Fruit fly (Drosophila melanogaster): Measurements from ENCODE around the gene CG33631.

CG33631 gene

dm6 chr3R:10048842-10049527 is 14.8 kb upstream of the CG33631 start, which contains the start of gene ohgt:
Gene ohgt, plus strand, starts transcription at chr3R:10049199.
- TF ChIP-seq CG17801 (GFP tag; optimal IDR thresholded peaks at IDR 0.05; ENCODE audit: partially characterized antibody) = peak; percentile 8

dm6 chr3R:10052695-10053382 is 11.0 kb upstream of the CG33631 start, which contains the start of the genes Fancl and Npc2e:
Gene Fancl, minus strand, starts transcription at chr3R:10052869.
Gene Npc2e, plus strand, starts transcription at chr3R:10053332.
- no peak for TF ChIP-seq CG17801 (GFP tag; optimal IDR thresholded peaks at IDR 0.05; ENCODE audit: partially characterized antibody)

DNA sequence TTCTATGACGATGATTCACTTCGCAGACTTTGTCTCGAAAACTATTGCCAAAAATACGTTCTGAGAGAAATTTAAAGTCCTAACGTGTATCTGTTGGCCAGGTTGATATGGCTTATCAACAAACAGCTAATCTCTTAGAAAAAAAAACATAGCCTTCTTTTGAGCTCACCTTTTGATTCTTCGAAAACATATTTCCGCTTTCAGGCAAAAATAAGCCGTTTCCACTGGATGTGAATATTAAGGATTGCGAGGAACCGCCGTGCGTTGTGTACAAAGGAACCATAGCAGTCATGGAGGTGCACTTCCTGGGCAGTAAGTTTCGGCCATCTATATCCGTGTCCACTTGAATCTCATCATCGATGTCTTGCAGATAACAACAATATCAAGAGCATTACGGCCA is 10.2 kb upstream of the CG33631 start:
- TF ChIP-seq CG17801 (GFP tag; optimal IDR thresholded peaks at IDR 0.05; ENCODE audit: partially characterized antibody) = no peak

DNA sequence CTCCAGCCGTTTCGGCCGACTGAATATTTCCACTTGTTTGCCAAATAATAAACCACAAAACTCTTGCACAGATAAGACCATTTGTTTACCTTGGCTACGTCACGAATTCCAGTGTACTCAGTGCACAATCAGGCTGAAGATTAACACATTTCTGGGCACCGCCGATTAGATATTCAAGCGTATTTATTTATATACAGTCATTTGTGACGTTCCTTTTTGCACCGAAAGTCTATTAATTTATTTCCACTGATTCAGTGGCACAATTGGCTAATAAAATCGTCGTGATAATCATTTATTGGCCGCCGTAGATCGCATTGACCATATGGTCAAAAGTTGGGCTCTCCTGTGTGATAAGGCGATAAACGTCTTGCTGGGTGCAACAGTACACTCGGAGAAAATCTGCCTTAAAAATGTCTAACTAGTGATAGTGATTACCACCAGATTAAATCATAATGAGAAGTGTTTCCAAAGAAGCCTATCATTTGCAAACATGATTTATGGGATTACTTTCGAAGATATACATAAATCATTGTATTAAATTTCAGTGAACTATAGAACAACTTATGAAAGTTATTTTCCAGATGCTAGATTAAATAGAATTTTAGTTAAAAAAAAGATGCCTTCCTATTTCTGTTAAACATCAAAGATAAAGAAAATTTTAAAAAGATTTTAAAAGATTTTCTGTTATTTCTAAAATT is 9.4 kb upstream of the CG33631 start:
- peak; percentile 45 for TF ChIP-seq CG17801 (GFP tag; optimal IDR thresholded peaks at IDR 0.05; ENCODE audit: partially characterized antibody)

- no peak for TF ChIP-seq CG17801 (GFP tag; optimal IDR thresholded peaks at IDR 0.05; ENCODE audit: partially characterized antibody)
Observed at dm6 chr3R:10055004-10055403, 8.8 kb upstream of the CG33631 start.

- no peak for TF ChIP-seq CG17801 (GFP tag; optimal IDR thresholded peaks at IDR 0.05; ENCODE audit: partially characterized antibody)
Observed at dm6 chr3R:10055951-10056350, 7.9 kb upstream of the CG33631 start, which contains the start of gene Npc2d. Gene Npc2d, minus strand, starts transcription at chr3R:10056083.

DNA sequence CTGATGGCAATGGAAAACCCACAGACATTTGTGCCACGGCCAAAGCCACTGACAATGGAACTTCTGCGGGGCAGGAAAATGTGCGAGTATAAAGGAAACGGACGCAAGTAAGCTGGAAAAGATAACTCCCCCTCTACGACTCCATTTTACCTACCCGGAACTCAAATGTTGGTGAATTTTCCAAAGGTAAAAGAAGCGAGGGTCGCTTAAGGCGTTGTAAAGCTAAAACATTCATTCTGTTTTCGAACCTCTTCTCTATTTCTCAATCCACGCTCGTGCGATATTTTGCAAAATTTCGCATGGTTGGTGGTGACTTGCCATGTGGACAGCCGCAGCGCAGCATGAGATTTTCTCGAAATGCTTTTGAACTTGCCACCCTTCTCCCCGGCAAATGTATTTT is 7.2 kb upstream of the CG33631 start:
- no peak for TF ChIP-seq CG17801 (GFP tag; optimal IDR thresholded peaks at IDR 0.05; ENCODE audit: partially characterized antibody)

DNA sequence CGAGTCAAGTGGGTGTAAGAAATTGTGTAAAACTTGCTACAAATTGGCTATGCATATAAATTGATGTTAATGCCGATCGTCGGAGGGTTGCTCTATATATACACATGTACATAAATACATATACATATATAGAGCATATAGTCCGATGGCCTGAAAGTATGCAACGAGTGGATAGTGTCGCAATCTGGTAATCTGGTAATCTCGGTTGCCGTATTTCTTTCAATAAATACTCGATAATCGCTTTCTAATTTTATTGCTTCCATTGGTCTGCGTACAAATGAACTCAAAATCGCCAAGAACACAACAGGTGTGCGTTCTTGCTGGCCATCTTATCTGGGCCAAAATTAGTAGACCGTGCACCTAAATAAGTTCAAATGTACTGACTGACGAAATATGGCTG is 4.4 kb upstream of the CG33631 start:
- no peak for TF ChIP-seq CG17801 (GFP tag; optimal IDR thresholded peaks at IDR 0.05; ENCODE audit: partially characterized antibody)

dm6 chr3R:10059952-10060351 is 3.9 kb upstream of the CG33631 start, which contains the start of gene Npc2c:
Gene Npc2c, plus strand, starts transcription at chr3R:10060252.
- no peak for TF ChIP-seq CG17801 (GFP tag; optimal IDR thresholded peaks at IDR 0.05; ENCODE audit: partially characterized antibody)

dm6 chr3R:10062324-10062723 is 1.5 kb upstream of the CG33631 start, which contains the start of gene CG33630:
Gene CG33630, plus strand, starts transcription at chr3R:10062624.
- no peak for TF ChIP-seq CG17801 (GFP tag; optimal IDR thresholded peaks at IDR 0.05; ENCODE audit: partially characterized antibody)

DNA sequence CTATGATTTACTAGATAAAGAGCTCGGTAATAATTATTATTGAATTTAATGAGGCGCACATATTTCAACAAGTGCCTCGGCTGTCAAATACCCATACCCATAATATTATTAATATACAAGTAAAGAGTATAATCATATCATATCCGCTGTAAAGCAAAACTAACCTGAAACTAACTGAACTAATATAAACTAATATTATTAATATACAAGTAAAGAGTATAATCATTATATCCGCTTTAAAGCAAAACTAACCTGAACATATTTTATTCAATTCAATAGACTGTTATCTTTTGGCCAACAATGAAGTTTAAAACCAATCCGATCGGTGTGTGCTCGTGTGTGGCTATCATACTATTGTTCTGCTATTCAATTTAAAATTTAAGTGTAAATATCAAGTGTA is 2.7 kb downstream of the CG33631 start, which contains the start of gene CG33783:
CG33783 (plus strand) TSS at position 301 of the 400 bp plus-strand sequence.
- TF ChIP-seq CG17801 (GFP tag; optimal IDR thresholded peaks at IDR 0.05; ENCODE audit: partially characterized antibody) = no peak

dm6 chr3R:10067605-10068004 is 3.8 kb downstream of the CG33631 start, which contains the start of gene CG33784:
Gene CG33784, plus strand, starts transcription at chr3R:10067905.
- no peak for TF ChIP-seq CG17801 (GFP tag; optimal IDR thresholded peaks at IDR 0.05; ENCODE audit: partially characterized antibody)

dm6 chr3R:10068780-10069179 is 5.0 kb downstream of the CG33631 start:
- no peak for TF ChIP-seq CG17801 (GFP tag; optimal IDR thresholded peaks at IDR 0.05; ENCODE audit: partially characterized antibody)

dm6 chr3R:10070195-10070594 is 6.4 kb downstream of the CG33631 start:
- TF ChIP-seq CG17801 (GFP tag; optimal IDR thresholded peaks at IDR 0.05; ENCODE audit: partially characterized antibody) = no peak

- TF ChIP-seq CG17801 (GFP tag; optimal IDR thresholded peaks at IDR 0.05; ENCODE audit: partially characterized antibody) = no peak
Observed at dm6 chr3R:10070817-10071216, 7.0 kb downstream of the CG33631 start, which contains the start of gene nerfin-2. Gene nerfin-2, plus strand, starts transcription at chr3R:10071117.
